Fruit fly (Drosophila melanogaster) whole organism, prepupa: ENCODE measurements around the gene Pp4-19C.

Experiments
- Blimp-1 ChIP-seq: fragments of 200-800 bp; sonication (Bioruptor generic); optimal IDR thresholded peaks from 3 replicates; lab custom pipeline; 2017; ENCODE audit warnings: missing biosample characterization, missing genetic modification characterization, mild to moderate bottlenecking, moderate library complexity, missing genetic modification reagents
- CG10669 ChIP-seq: fragments of 200-800 bp; sonication (Bioruptor generic); optimal IDR thresholded peaks from 3 replicates; lab custom pipeline; 2018; ENCODE audit warnings: missing biosample characterization, mild to moderate bottlenecking, missing genetic modification characterization, moderate library complexity
- CG11294 ChIP-seq: fragments of 200-800 bp; sonication (Bioruptor generic); IDR thresholded peaks from 2 replicates; pipeline ENCODE4 v1.3.6; 2022; ENCODE audit warnings: missing biosample characterization, missing genetic modification characterization
- CG11762 ChIP-seq: fragments of 200-800 bp; sonication (Bioruptor generic); optimal IDR thresholded peaks from 3 replicates; lab custom pipeline; 2016; ENCODE audit warnings: missing biosample characterization, missing genetic modification characterization; ENCODE audit not compliant: insufficient read depth
- CG11902 ChIP-seq: fragments of 200-800 bp; sonication (Bioruptor generic); optimal IDR thresholded peaks from 3 replicates; lab custom pipeline; 2016; ENCODE audit warnings: missing biosample characterization, missing genetic modification characterization
- CG15336 ChIP-seq: fragments of 200-800 bp; sonication (Bioruptor generic); IDR thresholded peaks from 2 replicates; pipeline ENCODE4 v1.3.6; 2022; ENCODE audit warnings: missing biosample characterization, missing genetic modification characterization
- CG1621 ChIP-seq: fragments of 200-800 bp; sonication (Bioruptor generic); optimal IDR thresholded peaks from 3 replicates; lab custom pipeline; 2018; ENCODE audit warnings: missing biosample characterization, mild to moderate bottlenecking, missing genetic modification characterization
- CG16779 ChIP-seq: fragments of 200-800 bp; sonication (Bioruptor generic); optimal IDR thresholded peaks from 3 replicates; lab custom pipeline; 2017; ENCODE audit warnings: missing biosample characterization, mild to moderate bottlenecking, missing genetic modification characterization
- CG31627 ChIP-seq: fragments of 200-800 bp; sonication (Bioruptor generic); optimal IDR thresholded peaks from 3 replicates; lab custom pipeline; 2016; ENCODE audit warnings: missing biosample characterization, missing genetic modification characterization
- CG32006 ChIP-seq: fragments of 200-800 bp; sonication (Bioruptor generic); optimal IDR thresholded peaks from 3 replicates; lab custom pipeline; 2017; ENCODE audit warnings: missing biosample characterization, mild to moderate bottlenecking, missing genetic modification characterization
- CG3919 ChIP-seq: fragments of 200-800 bp; sonication (Bioruptor generic); optimal IDR thresholded peaks from 3 replicates; lab custom pipeline; 2016; ENCODE audit warnings: missing biosample characterization, missing genetic modification characterization
- CG4318 ChIP-seq: fragments of 200-800 bp; sonication (Bioruptor generic); optimal IDR thresholded peaks from 3 replicates; lab custom pipeline; 2017; ENCODE audit warnings: missing biosample characterization, mild to moderate bottlenecking, missing genetic modification characterization
- CG6163 ChIP-seq: fragments of 200-800 bp; sonication (Bioruptor generic); IDR thresholded peaks from 3 replicates; pipeline ENCODE4 v1.3.6; 2022; ENCODE audit warnings: missing biosample characterization, missing genetic modification characterization
- CG6276 ChIP-seq: fragments of 200-800 bp; sonication (Bioruptor generic); optimal IDR thresholded peaks from 2 replicates; lab custom pipeline; 2017; ENCODE audit warnings: missing biosample characterization, mild to moderate bottlenecking, missing genetic modification characterization
- CG6792 ChIP-seq: fragments of 200-800 bp; sonication (Bioruptor generic); optimal IDR thresholded peaks from 3 replicates; lab custom pipeline; 2016; ENCODE audit warnings: missing biosample characterization, missing genetic modification characterization
- CG6808 ChIP-seq: fragments of 200-800 bp; sonication (Bioruptor generic); optimal IDR thresholded peaks from 3 replicates; lab custom pipeline; 2017; ENCODE audit warnings: missing biosample characterization, missing genetic modification characterization, mild to moderate bottlenecking, moderate library complexity, missing genetic modification reagents
- CG6854 ChIP-seq: fragments of 200-800 bp; sonication (Bioruptor generic); optimal IDR thresholded peaks from 2 replicates; lab custom pipeline; 2017; ENCODE audit warnings: missing biosample characterization, mild to moderate bottlenecking, missing genetic modification characterization
- CG7368 ChIP-seq: fragments of 200-800 bp; sonication (Bioruptor generic); optimal IDR thresholded peaks from 3 replicates; lab custom pipeline; 2016; ENCODE audit warnings: missing biosample characterization, missing genetic modification characterization
- CG8119 ChIP-seq: fragments of 200-800 bp; sonication (Bioruptor generic); IDR thresholded peaks from 3 replicates; pipeline ENCODE4 v1.3.6; 2022; ENCODE audit warnings: missing biosample characterization, missing genetic modification characterization
- CG8319 ChIP-seq: fragments of 200-800 bp; sonication (Bioruptor generic); optimal IDR thresholded peaks from 3 replicates; lab custom pipeline; 2016; ENCODE audit warnings: missing biosample characterization, missing genetic modification characterization
- CG8632 ChIP-seq: fragments of 200-800 bp; sonication (Bioruptor generic); optimal IDR thresholded peaks from 3 replicates; lab custom pipeline; 2016; ENCODE audit warnings: missing biosample characterization, missing genetic modification characterization
- CG9139 ChIP-seq: fragments of 200-800 bp; sonication (Bioruptor generic); optimal IDR thresholded peaks from 3 replicates; lab custom pipeline; 2017; ENCODE audit warnings: missing biosample characterization, mild to moderate bottlenecking, missing genetic modification characterization
- Eip75B ChIP-seq: fragments of 200-800 bp; sonication (Bioruptor generic); optimal IDR thresholded peaks from 3 replicates; lab custom pipeline; 2016; ENCODE audit warnings: missing biosample characterization, missing genetic modification characterization
- Eip78C ChIP-seq: fragments of 200-800 bp; sonication (Bioruptor generic); peaks from one replicate; lab custom pipeline; 2016; ENCODE audit warnings: missing biosample characterization, missing genetic modification characterization
- Eip93F ChIP-seq: fragments of 200-800 bp; sonication (Bioruptor generic); optimal IDR thresholded peaks from 2 replicates; lab custom pipeline; 2016; ENCODE audit warnings: missing biosample characterization, mild to moderate bottlenecking, missing genetic modification characterization
- Ets21C ChIP-seq: fragments of 200-800 bp; sonication (Bioruptor generic); optimal IDR thresholded peaks from 3 replicates; lab custom pipeline; 2016; ENCODE audit warnings: missing biosample characterization, missing genetic modification characterization
- Gug ChIP-seq: fragments of 200-800 bp; sonication (Bioruptor generic); IDR thresholded peaks from 2 replicates; pipeline ENCODE4 v1.3.6; 2022; ENCODE audit warnings: missing biosample characterization, missing genetic modification characterization
- Hr38 ChIP-seq: sonication (Bioruptor generic); optimal IDR thresholded peaks from 2 replicates; lab custom pipeline; 2016; ENCODE audit warnings: missing biosample characterization, missing genetic modification characterization
- Hr39 ChIP-seq: fragments of 200-800 bp; sonication (Bioruptor generic); optimal IDR thresholded peaks from 2 replicates; lab custom pipeline; 2016; ENCODE audit warnings: missing biosample characterization, missing genetic modification characterization
- Hr4 ChIP-seq: fragments of 200-800 bp; sonication (Bioruptor generic); optimal IDR thresholded peaks from 3 replicates; lab custom pipeline; 2016; ENCODE audit warnings: missing biosample characterization, missing genetic modification characterization
- Met ChIP-seq: fragments of 200-800 bp; sonication (Bioruptor generic); optimal IDR thresholded peaks from 3 replicates; lab custom pipeline; 2016; ENCODE audit warnings: missing biosample characterization, missing genetic modification characterization
- OdsH ChIP-seq: fragments of 200-800 bp; sonication (Bioruptor generic); optimal IDR thresholded peaks from 3 replicates; lab custom pipeline; 2016; ENCODE audit warnings: missing biosample characterization, missing genetic modification characterization
- Smox ChIP-seq: fragments of 200-800 bp; sonication (Bioruptor generic); optimal IDR thresholded peaks from 3 replicates; lab custom pipeline; 2016; ENCODE audit warnings: missing biosample characterization, missing genetic modification characterization
- Sox102F ChIP-seq: fragments of 200-800 bp; sonication (Bioruptor generic); optimal IDR thresholded peaks from 2 replicates; lab custom pipeline; 2016; ENCODE audit warnings: missing biosample characterization, mild to moderate bottlenecking, missing genetic modification characterization
- Sox14 ChIP-seq: fragments of 200-800 bp; sonication (Bioruptor generic); optimal IDR thresholded peaks from 3 replicates; lab custom pipeline; 2016; ENCODE audit warnings: missing biosample characterization, missing genetic modification characterization
- Sox15 ChIP-seq: fragments of 200-800 bp; sonication (Bioruptor generic); optimal IDR thresholded peaks from 3 replicates; lab custom pipeline; 2016; ENCODE audit warnings: missing biosample characterization, missing genetic modification characterization
- achi ChIP-seq: fragments of 200-800 bp; sonication (Bioruptor generic); optimal IDR thresholded peaks from 3 replicates; lab custom pipeline; 2016; ENCODE audit warnings: missing biosample characterization, missing genetic modification characterization
- acj6 ChIP-seq: fragments of 200-800 bp; sonication (Bioruptor generic); optimal IDR thresholded peaks from 3 replicates; lab custom pipeline; 2016; ENCODE audit warnings: missing biosample characterization, missing genetic modification characterization
- cyc ChIP-seq: fragments of 200-800 bp; sonication (Bioruptor generic); optimal IDR thresholded peaks from 3 replicates; lab custom pipeline; 2016; ENCODE audit warnings: missing biosample characterization, missing genetic modification characterization
- dac ChIP-seq: fragments of 200-800 bp; sonication (Bioruptor generic); optimal IDR thresholded peaks from 2 replicates; lab custom pipeline; 2017; ENCODE audit warnings: missing biosample characterization, mild to moderate bottlenecking, missing genetic modification characterization
- eg ChIP-seq: fragments of 200-800 bp; sonication (Bioruptor generic); IDR thresholded peaks from 3 replicates; pipeline ENCODE4 v1.3.6; 2022; ENCODE audit warnings: missing biosample characterization, missing genetic modification characterization
- esn ChIP-seq: fragments of 200-800 bp; sonication (Bioruptor generic); optimal IDR thresholded peaks from 2 replicates; lab custom pipeline; 2016; ENCODE audit warnings: missing biosample characterization, mild to moderate bottlenecking, missing genetic modification characterization, moderate library complexity
- fd85E ChIP-seq: fragments of 200-800 bp; sonication (Bioruptor generic); optimal IDR thresholded peaks from 3 replicates; lab custom pipeline; 2016; ENCODE audit warnings: missing biosample characterization, missing genetic modification characterization
- fkh ChIP-seq: fragments of 200-800 bp; sonication (Bioruptor generic); optimal IDR thresholded peaks from 3 replicates; lab custom pipeline; 2017; ENCODE audit warnings: missing biosample characterization, mild to moderate bottlenecking, missing genetic modification characterization, moderate library complexity
- lz ChIP-seq: fragments of 200-800 bp; sonication (Bioruptor generic); optimal IDR thresholded peaks from 3 replicates; lab custom pipeline; 2016; ENCODE audit warnings: missing biosample characterization, missing genetic modification characterization
- net ChIP-seq: fragments of 200-800 bp; sonication (Bioruptor generic); optimal IDR thresholded peaks from 3 replicates; lab custom pipeline; 2016; ENCODE audit warnings: missing biosample characterization, missing genetic modification characterization
- pdm3 ChIP-seq: fragments of 200-800 bp; sonication (Bioruptor generic); optimal IDR thresholded peaks from 3 replicates; lab custom pipeline; 2016; ENCODE audit warnings: missing biosample characterization, missing genetic modification characterization
- salr ChIP-seq, 2 experiments: fragments of 200-800 bp; sonication (Bioruptor generic); optimal IDR thresholded peaks; 3 replicates each; lab custom pipeline; 2016 to 2018; ENCODE audit warnings: missing biosample characterization in 2 of 2, missing genetic modification characterization in 2 of 2, mild to moderate bottlenecking in 1 of 2
- ss ChIP-seq, 2 experiments: fragments of 200-800 bp; sonication (Bioruptor generic); optimal IDR thresholded peaks; 2 replicates in 1 of 2; 3 replicates in 1 of 2; lab custom pipeline; 2017 to 2018; ENCODE audit warnings: mild to moderate bottlenecking in 2 of 2, missing biosample characterization in 2 of 2, missing genetic modification characterization in 2 of 2, moderate library complexity in 1 of 2
- svp ChIP-seq: fragments of 200-800 bp; sonication (Bioruptor generic); peaks from one replicate; lab custom pipeline; 2016; ENCODE audit warnings: missing biosample characterization, missing genetic modification characterization
- topi ChIP-seq: fragments of 200-800 bp; sonication (Bioruptor generic); optimal IDR thresholded peaks from 3 replicates; lab custom pipeline; 2016; ENCODE audit warnings: missing biosample characterization, missing genetic modification characterization

The Pp4-19C gene

DNA sequence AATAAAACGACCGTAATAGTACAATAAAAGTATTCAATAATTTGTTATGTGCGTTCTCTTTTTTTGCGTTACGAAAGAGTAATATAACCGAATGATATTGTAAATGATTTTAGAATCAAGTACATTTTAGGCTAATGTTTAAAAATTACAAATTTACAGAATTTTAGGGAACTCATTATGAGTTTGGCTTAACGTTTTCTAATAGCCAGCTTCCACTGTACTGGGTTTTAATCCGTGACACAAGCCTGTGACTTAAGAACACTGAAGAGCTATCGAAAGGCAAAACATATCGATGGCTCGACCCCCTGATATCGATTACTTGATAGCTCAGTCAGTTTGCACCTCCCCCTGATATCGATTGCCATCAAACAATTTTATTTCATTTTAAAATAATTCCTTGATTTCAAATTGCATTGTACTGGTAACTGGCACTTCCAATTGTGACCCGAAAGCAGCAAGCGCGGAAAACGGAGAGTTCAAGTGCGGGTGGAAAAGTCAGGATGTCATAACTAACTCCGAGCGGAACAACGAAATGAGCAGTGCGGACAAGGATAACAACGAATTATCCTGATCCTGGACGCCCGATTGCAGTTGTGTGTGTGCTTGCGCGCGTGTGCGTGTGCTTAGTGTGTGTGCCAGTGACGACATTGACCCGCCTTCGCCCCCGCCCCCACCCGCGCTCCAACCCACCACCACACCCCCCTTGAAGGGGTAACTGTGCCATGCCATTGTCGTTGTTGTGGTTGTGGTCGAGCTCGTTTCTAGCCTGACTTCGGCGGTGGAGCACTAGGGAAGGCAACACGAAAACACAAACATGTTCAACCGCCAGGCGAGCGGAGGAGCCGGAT, 29.5 kb downstream of the Pp4-19C start, which contains the start of gene HERC2:
HERC2 (plus strand) TSS at position 330 of the 848 bp plus-strand sequence.
- TF ChIP-seq Eip75B (GFP tag; lab: Kevin White, UChicago) (peak; percentile 49), CG6163 (GFP tag; lab: Robert Waterston, UW) (peak; percentile 51; the same call in 2 of the 3 replicates), svp (peak; percentile 80), Eip78C (peak; percentile 87), Blimp-1 (GFP tag; lab: Kevin White, UChicago) (no peak), topi (peak; percentile 62), esn (GFP tag; lab: Kevin White, UChicago) (peak; percentile 53), CG32006 (GFP tag; lab: Kevin White, UChicago) (no peak), CG6854 (GFP tag; lab: Kevin White, UChicago) (no peak), Sox102F (GFP tag; lab: Kevin White, UChicago) (peak; percentile 40), CG7368 (GFP tag; lab: Kevin White, UChicago) (no peak), CG8319 (no peak), Gug (GFP tag; lab: Robert Waterston, UW) (peak; percentile 37; the same call in 1 of the 2 replicates), cyc (GFP tag; lab: Kevin White, UChicago) (peak; percentile 71), Hr38 (GFP tag; lab: Kevin White, UChicago) (no peak), CG9139 (no peak), CG3919 (GFP tag; lab: Kevin White, UChicago) (no peak), dac (GFP tag; lab: Kevin White, UChicago) (no peak), salr (GFP tag; optimal IDR thresholded peaks at IDR 0.05; lab: Kevin White, UChicago) (no peak), CG6792 (no peak), CG8119 (GFP tag; lab: Robert Waterston, UW) (no peak), Hr4 (no peak), Smox (peak; percentile 56), Ets21C (GFP tag; lab: Kevin White, UChicago) (peak; percentile 59), pdm3 (GFP tag; lab: Kevin White, UChicago) (peak; percentile 67), achi (GFP tag; lab: Kevin White, UChicago) (no peak), eg (GFP tag; lab: Robert Waterston, UW) (peak; percentile 74), fkh (no peak), CG8632 (GFP tag; lab: Kevin White, UChicago) (peak; percentile 7), Sox14 (GFP tag; lab: Kevin White, UChicago) (peak; percentile 24), CG6808 (GFP tag; lab: Kevin White, UChicago) (no peak), Hr39 (GFP tag; lab: Kevin White, UChicago) (peak; percentile 70), CG15336 (GFP tag; lab: Robert Waterston, UW) (peak; percentile 35; the same call in 1 of the 2 replicates), lz (peak; percentile 59), acj6 (no peak), CG11762 (no peak), CG31627 (GFP tag; lab: Kevin White, UChicago) (peak; percentile 64), Sox15 (peak; percentile 15), Met (GFP tag; lab: Kevin White, UChicago) (peak; percentile 61), fd85E (GFP tag; lab: Kevin White, UChicago) (no peak), CG11902 (GFP tag; lab: Kevin White, UChicago) (peak; percentile 18), CG4318 (GFP tag; lab: Kevin White, UChicago) (no peak), CG16779 (tag; lab: Kevin White, UChicago) (no peak), CG10669 (GFP tag; lab: Kevin White, UChicago) (no peak), CG1621 (tag; lab: Kevin White, UChicago) (no peak), Eip93F (no peak), net (GFP tag; lab: Kevin White, UChicago) (no peak), OdsH (GFP tag; lab: Kevin White, UChicago) (no peak), ss (GFP tag; optimal IDR thresholded peaks at IDR 0.05; lab: Kevin White, UChicago) (no peak), CG11294 (GFP tag; lab: Robert Waterston, UW) (no peak; the same call in 1 of the 2 replicates), CG6276 (no peak)
